Worm (Caenorhabditis elegans) whole organism, midembryonic: Measurements from ENCODE around the gene lpr-2.
"Not testable (repeated sequence)": the region's sequence is repeated elsewhere in the genome, so short reads cannot be mapped to it uniquely, and the experiment has no call there.

ENCODE experiments used
- T22C8.4 ChIP-seq: fragments of 200-800 bp; sonication (Bioruptor generic); IDR thresholded peaks from 2 replicates; pipeline ENCODE4 v1.3.6; 2022; ENCODE audit warnings: missing genetic modification characterization, missing compliant biosample characterization
- cog-1 ChIP-seq: sonication (generic microtip); optimal IDR thresholded peaks from 2 replicates; lab custom pipeline; 2016; ENCODE audit warnings: missing genetic modification characterization, missing compliant biosample characterization
- flt-1 ChIP-seq: fragments of 200-800 bp; sonication (Bioruptor generic); IDR thresholded peaks from 2 replicates; pipeline ENCODE4 v1.3.6; 2022; ENCODE audit warnings: missing genetic modification characterization, missing compliant biosample characterization
- klf-2 ChIP-seq: fragments of 200-800 bp; sonication (Bioruptor generic); conservative IDR thresholded peaks from 2 replicates; pipeline ENCODE4 v1.3.6; 2022; ENCODE audit warnings: missing genetic modification reagents, missing genetic modification characterization, missing compliant biosample characterization
- med-1 ChIP-seq: sonication (generic microtip); optimal IDR thresholded peaks from 2 replicates; lab custom pipeline; 2017; ENCODE audit warnings: missing genetic modification characterization, mild to moderate bottlenecking, missing compliant biosample characterization, antibody characterized with exemption, missing genetic modification reagents; ENCODE audit not compliant: insufficient read depth
- ref-1 ChIP-seq: fragments of 200-800 bp; sonication (Bioruptor generic); conservative IDR thresholded peaks from 2 replicates; pipeline ENCODE4 v1.3.6; 2022; ENCODE audit warnings: missing genetic modification reagents, missing genetic modification characterization, missing compliant biosample characterization
- tab-1 ChIP-seq: fragments of 200-800 bp; sonication (Bioruptor generic); IDR thresholded peaks from 2 replicates; pipeline ENCODE4 v1.3.6; 2022; ENCODE audit warnings: missing genetic modification characterization, missing compliant biosample characterization
- ztf-23 ChIP-seq: fragments of 200-800 bp; sonication (Bioruptor generic); IDR thresholded peaks from 2 replicates; pipeline ENCODE4 v1.3.6; 2022; ENCODE audit warnings: missing genetic modification reagents, missing genetic modification characterization, missing compliant biosample characterization
- ztf-29 ChIP-seq: fragments of 200-800 bp; sonication (Bioruptor generic); IDR thresholded peaks from 2 replicates; pipeline ENCODE4 v1.3.6; 2022; ENCODE audit warnings: missing genetic modification reagents, missing genetic modification characterization, missing compliant biosample characterization

Gene lpr-2

ce11 chrIV:11820067-11820913 lies 41.3 kb downstream of the lpr-2 start:
- TF ChIP-seq med-1 (GFP tag; lab: Kevin White, UChicago) (no peak), klf-2 (GFP tag; lab: Robert Waterston, UW) (no peak), ztf-29 (no peak), ztf-23 (GFP tag; lab: Robert Waterston, UW) (no peak), cog-1 (tag; lab: Kevin White, UChicago) (no peak), T22C8.4 (GFP tag; lab: Robert Waterston, UW) (no peak), tab-1 (no peak), ref-1 (GFP tag; lab: Robert Waterston, UW) (no peak), flt-1 (no peak)

- TF ChIP-seq klf-2 (GFP tag; lab: Robert Waterston, UW) (no peak), ref-1 (GFP tag; lab: Robert Waterston, UW) (no peak), flt-1 (0 out of 2 replicates have a peak, but pooled peaks have one; percentile 11), ztf-23 (GFP tag; lab: Robert Waterston, UW) (no peak), cog-1 (tag; lab: Kevin White, UChicago) (peak; percentile 56), med-1 (GFP tag; lab: Kevin White, UChicago) (no peak), ztf-29 (no peak), T22C8.4 (GFP tag; lab: Robert Waterston, UW) (peak; percentile 73), tab-1 (no peak)
These were observed 42.8 kb downstream of the lpr-2 start, which contains the start of the genes par-5 and M117.3 for ce11 chrIV:11821591-11822361. Gene par-5 (minus strand): TSS chrIV:11821924. Gene M117.3 (plus strand): TSS chrIV:11822206.

ce11 chrIV:11822454-11822853 lies 43.4 kb downstream of the lpr-2 start:
- TF ChIP-seq med-1 (GFP tag; lab: Kevin White, UChicago): no peak
- TF ChIP-seq klf-2 (GFP tag; lab: Robert Waterston, UW): no peak
- TF ChIP-seq ref-1 (GFP tag; lab: Robert Waterston, UW): no peak
- TF ChIP-seq ztf-23 (GFP tag; lab: Robert Waterston, UW): no peak

DNA sequence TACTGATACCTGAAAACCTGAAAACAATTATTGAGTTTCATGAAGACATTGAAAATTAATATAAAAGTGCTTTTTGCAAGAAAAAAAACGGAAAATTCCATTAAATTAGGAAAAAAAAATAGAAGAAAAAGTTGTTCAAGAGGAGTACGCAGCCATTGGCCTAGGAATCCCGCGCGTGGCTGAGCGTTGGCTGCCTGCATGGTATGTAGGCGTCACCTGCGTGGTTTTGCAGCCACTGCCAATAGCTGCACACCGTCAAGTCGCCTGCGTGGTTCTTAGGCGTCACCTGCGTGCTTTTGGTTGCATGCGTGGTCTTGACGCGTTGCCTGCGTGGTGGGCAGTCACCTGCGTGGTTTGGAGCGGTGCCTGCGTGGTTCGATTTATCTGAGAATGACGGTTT lies 49.0 kb downstream of the lpr-2 start, which contains the start of gene M117.6:
M117.6 (minus strand) TSS at position 101 of the 400 bp plus-strand sequence.
- TF ChIP-seq cog-1 (tag; lab: Kevin White, UChicago); flt-1; ztf-23 (GFP tag; lab: Robert Waterston, UW): not testable (repeated sequence)

- TF ChIP-seq cog-1 (tag; lab: Kevin White, UChicago) (no peak), ztf-29 (no peak), tab-1 (no peak), ref-1 (GFP tag; lab: Robert Waterston, UW) (no peak), flt-1 (no peak), ztf-23 (GFP tag; lab: Robert Waterston, UW) (no peak), T22C8.4 (GFP tag; lab: Robert Waterston, UW) (no peak), med-1 (GFP tag; lab: Kevin White, UChicago) (no peak), klf-2 (GFP tag; lab: Robert Waterston, UW) (no peak)
These were observed 54.4 kb downstream of the lpr-2 start, which contains the start of gene M117.4 for ce11 chrIV:11833456-11833855. Gene M117.4 (minus strand): TSS chrIV:11833556.
